Worm (Caenorhabditis elegans) whole organism, L2 larva: ENCODE results near the gene pde-2.
A peak's percentile ranks its signal among the peaks of the same experiment; 100 is the strongest.

Experiments used
- C34F6.9 ChIP-seq: fragments of 150-350 bp; optimal IDR thresholded peaks from 2 replicates; lab custom pipeline; 2014; ENCODE audit warnings: missing biosample characterization, missing genetic modification characterization
- R02D3.7 ChIP-seq: fragments of 150-350 bp; optimal IDR thresholded peaks from 2 replicates; lab custom pipeline; 2014; ENCODE audit warnings: missing biosample characterization, missing genetic modification characterization
- Y55F3AM.14 ChIP-seq: fragments of 200-800 bp; sonication (Bioruptor generic); optimal IDR thresholded peaks from 2 replicates; lab custom pipeline; 2018; ENCODE audit warnings: mild to moderate bottlenecking, missing genetic modification characterization, missing compliant biosample characterization
- ZK546.5 ChIP-seq: sonication (generic microtip); optimal IDR thresholded peaks from 2 replicates; lab custom pipeline; 2017; ENCODE audit warnings: missing biosample characterization, missing genetic modification characterization
- blmp-1 ChIP-seq: sonication (generic microtip); optimal IDR thresholded peaks from 2 replicates; lab custom pipeline; 2017; ENCODE audit warnings: missing genetic modification characterization, mild to moderate bottlenecking, missing compliant biosample characterization, antibody characterized with exemption, moderate library complexity; ENCODE audit not compliant: insufficient read depth
- ceh-16 ChIP-seq: fragments of 150-350 bp; optimal IDR thresholded peaks from 2 replicates; lab custom pipeline; 2014; ENCODE audit warnings: missing biosample characterization, missing genetic modification characterization
- ceh-82 ChIP-seq: fragments of 150-350 bp; optimal IDR thresholded peaks from 2 replicates; lab custom pipeline; 2014; ENCODE audit warnings: missing biosample characterization, missing genetic modification characterization
- crh-2 ChIP-seq: sonication (generic microtip); optimal IDR thresholded peaks from 2 replicates; lab custom pipeline; 2017; ENCODE audit warnings: missing biosample characterization, missing genetic modification characterization
- dmd-4 ChIP-seq: sonication (generic microtip); optimal IDR thresholded peaks from 2 replicates; lab custom pipeline; 2017; ENCODE audit warnings: missing biosample characterization, missing genetic modification characterization
- egl-27 ChIP-seq: sonication (generic microtip); optimal IDR thresholded peaks from 3 replicates; lab custom pipeline; 2017; ENCODE audit warnings: missing biosample characterization, missing genetic modification reagents, missing genetic modification characterization
- elt-1 ChIP-seq: fragments of 150-350 bp; optimal IDR thresholded peaks from 2 replicates; lab custom pipeline; 2014; ENCODE audit warnings: missing biosample characterization, missing genetic modification characterization
- fos-1 ChIP-seq: fragments of 150-350 bp; optimal IDR thresholded peaks from 2 replicates; lab custom pipeline; 2014; ENCODE audit warnings: missing biosample characterization, missing genetic modification characterization
- gmeb-1 ChIP-seq: fragments of 150-350 bp; optimal IDR thresholded peaks from 2 replicates; lab custom pipeline; 2014; ENCODE audit warnings: missing biosample characterization, missing genetic modification characterization
- lin-13 ChIP-seq: fragments of 150-350 bp; optimal IDR thresholded peaks from 2 replicates; lab custom pipeline; 2014; ENCODE audit warnings: missing biosample characterization, missing genetic modification reagents, missing genetic modification characterization
- lin-39 ChIP-seq: fragments of 150-350 bp; optimal IDR thresholded peaks from 2 replicates; lab custom pipeline; 2014; ENCODE audit warnings: missing biosample characterization, missing genetic modification reagents, missing genetic modification characterization
- lsy-2 ChIP-seq, 2 experiments: fragments of 150-350 bp in 1 of 2; sonication (generic microtip) in 1 of 2; optimal IDR thresholded peaks; 2 replicates each; lab custom pipeline; 2014 to 2017; ENCODE audit warnings: missing biosample characterization in 2 of 2, missing genetic modification characterization in 2 of 2
- mbf-1 ChIP-seq: sonication (generic microtip); optimal IDR thresholded peaks from 2 replicates; lab custom pipeline; 2017; ENCODE audit warnings: missing biosample characterization, missing genetic modification characterization
- mdl-1 ChIP-seq, 2 experiments: fragments of 150-350 bp in 1 of 2; sonication (generic microtip) in 1 of 2; optimal IDR thresholded peaks; 2 replicates each; lab custom pipeline; 2017; ENCODE audit warnings: missing biosample characterization in 2 of 2, missing genetic modification characterization in 2 of 2
- nhr-10 ChIP-seq: sonication (generic microtip); optimal IDR thresholded peaks from 2 replicates; lab custom pipeline; 2017; ENCODE audit warnings: missing biosample characterization, missing genetic modification characterization
- nhr-12 ChIP-seq: fragments of 150-350 bp; optimal IDR thresholded peaks from 2 replicates; lab custom pipeline; 2014; ENCODE audit warnings: missing biosample characterization, missing genetic modification characterization
- nhr-129 ChIP-seq: fragments of 150-350 bp; optimal IDR thresholded peaks from 2 replicates; lab custom pipeline; 2014; ENCODE audit warnings: missing biosample characterization, missing genetic modification characterization
- nhr-21 ChIP-seq: fragments of 150-350 bp; optimal IDR thresholded peaks from 2 replicates; lab custom pipeline; 2014; ENCODE audit warnings: missing biosample characterization, missing genetic modification characterization
- nhr-23 ChIP-seq: fragments of 150-350 bp; optimal IDR thresholded peaks from 2 replicates; lab custom pipeline; 2014; ENCODE audit warnings: missing biosample characterization, missing genetic modification reagents, missing genetic modification characterization
- nhr-237 ChIP-seq: fragments of 150-350 bp; optimal IDR thresholded peaks from 2 replicates; lab custom pipeline; 2014; ENCODE audit warnings: missing biosample characterization, missing genetic modification characterization
- nhr-25 ChIP-seq: fragments of 150-350 bp; sonication (generic microtip); optimal IDR thresholded peaks from 3 replicates; lab custom pipeline; 2014; ENCODE audit warnings: missing biosample characterization, missing genetic modification characterization
- nhr-6 ChIP-seq: fragments of 150-350 bp; optimal IDR thresholded peaks from 2 replicates; lab custom pipeline; 2014; ENCODE audit warnings: missing biosample characterization, missing genetic modification characterization
- peb-1 ChIP-seq: fragments of 150-350 bp; optimal IDR thresholded peaks from 2 replicates; lab custom pipeline; 2014; ENCODE audit warnings: missing biosample characterization, missing genetic modification characterization
- sem-4 ChIP-seq: fragments of 150-350 bp; optimal IDR thresholded peaks from 2 replicates; lab custom pipeline; 2014; ENCODE audit warnings: missing biosample characterization, missing genetic modification reagents, missing genetic modification characterization
- skn-1 ChIP-seq: sonication (generic microtip); optimal IDR thresholded peaks from 2 replicates; lab custom pipeline; 2017; ENCODE audit warnings: missing biosample characterization, missing genetic modification characterization
- sma-3 ChIP-seq: sonication (generic microtip); optimal IDR thresholded peaks from 2 replicates; lab custom pipeline; 2016; ENCODE audit warnings: missing genetic modification reagents, missing genetic modification characterization, missing compliant biosample characterization
- sma-9 ChIP-seq, 2 experiments: fragments of 150-350 bp in 1 of 2; sonication (generic microtip) in 1 of 2; optimal IDR thresholded peaks; 2 replicates each; lab custom pipeline; 2014 to 2016; ENCODE audit warnings: missing genetic modification characterization in 2 of 2, mild to moderate bottlenecking in 1 of 2, missing biosample characterization in 1 of 2, missing compliant biosample characterization in 1 of 2, missing genetic modification reagents in 1 of 2, moderate library complexity in 1 of 2
- snpc-4 ChIP-seq: fragments of 150-350 bp; optimal IDR thresholded peaks from 2 replicates; lab custom pipeline; 2014; ENCODE audit warnings: missing biosample characterization, missing genetic modification characterization
- unc-39 ChIP-seq: fragments of 150-350 bp; optimal IDR thresholded peaks from 2 replicates; lab custom pipeline; 2014; ENCODE audit warnings: missing biosample characterization, missing genetic modification characterization
- unc-55 ChIP-seq: fragments of 150-350 bp; sonication (generic microtip); optimal IDR thresholded peaks from 3 replicates; lab custom pipeline; 2014; ENCODE audit warnings: missing biosample characterization, missing genetic modification reagents, missing genetic modification characterization
- unc-62 ChIP-seq: fragments of 150-350 bp; optimal IDR thresholded peaks from 2 replicates; lab custom pipeline; 2014; ENCODE audit warnings: missing biosample characterization, missing genetic modification reagents, missing genetic modification characterization
- ztf-1 ChIP-seq: fragments of 200-800 bp; sonication (Bioruptor generic); conservative IDR thresholded peaks from 2 replicates; pipeline ENCODE4 v1.3.6; 2022; ENCODE audit warnings: missing genetic modification characterization, missing compliant biosample characterization
- ztf-11 ChIP-seq: sonication (generic microtip); optimal IDR thresholded peaks from 2 replicates; lab custom pipeline; 2017; ENCODE audit warnings: missing biosample characterization, missing genetic modification characterization

The pde-2 gene

DNA sequence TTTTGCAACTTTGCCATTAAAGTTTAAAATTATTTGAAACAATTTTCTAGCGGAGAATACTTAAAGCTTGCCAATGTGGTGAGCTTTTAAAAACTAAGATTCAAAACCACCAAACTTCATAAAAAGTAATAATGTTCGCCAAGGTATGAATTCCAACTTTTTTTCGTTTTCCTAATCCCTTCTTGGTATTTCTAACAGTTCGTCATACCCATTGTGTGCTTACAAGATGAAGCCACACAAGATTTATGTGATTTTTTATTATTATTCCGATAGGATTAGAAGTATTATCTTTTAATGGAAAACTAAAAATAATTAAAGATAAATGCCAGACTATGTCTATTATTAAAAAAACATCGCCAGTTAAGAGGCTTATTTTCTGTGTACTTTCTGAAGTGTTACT, 6.4 kb upstream of the pde-2 start:
- TF ChIP-seq crh-2 (no peak), nhr-21 (tag; lab: Kevin White, UChicago) (no peak), nhr-6 (tag; lab: Kevin White, UChicago) (no peak), nhr-25 (tag; lab: Kevin White, UChicago) (no peak), unc-39 (tag; lab: Kevin White, UChicago) (no peak), nhr-10 (no peak), lsy-2 (tag; optimal IDR thresholded peaks at IDR 0.05; lab: Kevin White, UChicago) (no peak), mbf-1 (tag; lab: Kevin White, UChicago) (no peak), mdl-1 (tag; optimal IDR thresholded peaks at IDR 0.05; lab: Kevin White, UChicago) (no peak)

DNA sequence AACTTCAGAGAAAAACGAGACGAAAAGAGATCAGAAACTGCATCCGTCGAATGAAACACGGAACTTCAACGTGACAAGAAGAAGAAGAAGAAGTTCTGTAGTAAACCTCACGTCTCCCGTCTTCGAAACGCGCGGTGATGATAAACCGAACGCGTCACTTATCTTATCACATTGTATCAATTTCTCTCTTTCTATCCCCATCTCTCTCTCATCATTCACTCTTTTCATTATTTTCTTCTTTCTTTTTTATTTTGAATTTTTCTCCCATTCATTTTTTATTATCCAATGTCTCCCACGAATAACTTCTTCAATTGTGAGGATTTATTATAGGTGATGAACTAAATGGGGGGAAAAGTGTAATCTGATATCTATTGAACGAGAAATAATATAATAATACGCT, 5.2 kb upstream of the pde-2 start:
- peak; percentile 21 for TF ChIP-seq lin-13
- peak; percentile 64 for TF ChIP-seq crh-2
- TF ChIP-seq Y55F3AM.14 (GFP tag; lab: Kevin White, UChicago) = no peak
- TF ChIP-seq fos-1 = peak; percentile 64
- peak in 1 of 2 experiments; percentile 38 for TF ChIP-seq lsy-2 (tag; optimal IDR thresholded peaks at IDR 0.05; lab: Kevin White, UChicago)
- TF ChIP-seq nhr-25 (tag; lab: Kevin White, UChicago) = peak; percentile 85
- peak; percentile 78 for TF ChIP-seq blmp-1 (tag; lab: Kevin White, UChicago)
- no peak for TF ChIP-seq peb-1 (tag; lab: Kevin White, UChicago)
- peak; percentile 87 for TF ChIP-seq nhr-21 (tag; lab: Kevin White, UChicago)
- TF ChIP-seq dmd-4 (tag; lab: Kevin White, UChicago) = no peak
- TF ChIP-seq nhr-6 (tag; lab: Kevin White, UChicago) = peak; percentile 42
- TF ChIP-seq sem-4 (tag; lab: Kevin White, UChicago) = peak; percentile 23
- TF ChIP-seq mdl-1 (tag; optimal IDR thresholded peaks at IDR 0.05; lab: Kevin White, UChicago) = peak in 1 of 2 experiments; percentile 41
- no peak for TF ChIP-seq elt-1 (tag; lab: Kevin White, UChicago)
- peak; percentile 60 for TF ChIP-seq sma-9 (GFP tag; optimal IDR thresholded peaks at IDR 0.05; lab: Kevin White, UChicago)
- no peak for TF ChIP-seq sma-9 (tag; optimal IDR thresholded peaks at IDR 0.05; lab: Kevin White, UChicago)
- peak; percentile 65 for TF ChIP-seq sma-3 (GFP tag; lab: Kevin White, UChicago)
- peak; percentile 38 for TF ChIP-seq C34F6.9
- TF ChIP-seq ztf-11 (tag; lab: Kevin White, UChicago) = no peak
- peak; percentile 36 for TF ChIP-seq egl-27 (tag; lab: Kevin White, UChicago)
- TF ChIP-seq nhr-129 (tag; lab: Kevin White, UChicago) = peak; percentile 28

DNA sequence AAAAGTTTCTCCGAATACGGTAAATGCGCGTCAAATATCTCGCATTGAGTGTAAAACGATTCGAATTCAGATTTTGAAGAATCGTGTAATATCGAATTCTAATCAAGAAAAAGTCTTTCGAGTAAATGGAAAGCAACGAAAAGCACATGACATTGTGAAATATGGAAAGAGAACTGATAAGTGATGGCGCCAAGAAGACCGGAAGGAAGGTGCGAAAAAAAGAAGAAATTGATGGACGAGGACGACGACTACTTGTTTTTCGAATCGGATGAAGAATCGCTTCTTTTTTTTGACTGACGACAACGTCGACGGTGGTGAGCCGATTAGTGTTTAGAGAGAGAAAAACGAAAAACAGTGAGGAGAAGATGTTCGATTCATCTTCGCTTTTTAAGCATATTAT, 4.3 kb upstream of the pde-2 start:
- TF ChIP-seq ztf-1 (GFP tag; lab: Robert Waterston, UW) (no peak), crh-2 (no peak), fos-1 (peak; percentile 68), lin-39 (tag; lab: Kevin White, UChicago) (no peak), sma-9 (GFP tag; optimal IDR thresholded peaks at IDR 0.05; lab: Kevin White, UChicago) (peak; percentile 63), sma-9 (tag; optimal IDR thresholded peaks at IDR 0.05; lab: Kevin White, UChicago) (no peak), ceh-16 (no peak), nhr-237 (tag; lab: Kevin White, UChicago) (no peak), unc-55 (no peak), ZK546.5 (tag; lab: Kevin White, UChicago) (no peak), ztf-11 (tag; lab: Kevin White, UChicago) (no peak), elt-1 (tag; lab: Kevin White, UChicago) (no peak), nhr-23 (tag; lab: Kevin White, UChicago) (no peak), gmeb-1 (tag; lab: Kevin White, UChicago) (peak; percentile 5), ceh-82 (tag; lab: Kevin White, UChicago) (no peak), mbf-1 (tag; lab: Kevin White, UChicago) (no peak), C34F6.9 (no peak), sma-3 (GFP tag; lab: Kevin White, UChicago) (peak; percentile 47), skn-1 (tag; lab: Kevin White, UChicago) (no peak), mdl-1 (tag; optimal IDR thresholded peaks at IDR 0.05; lab: Kevin White, UChicago) (no peak), R02D3.7 (tag; lab: Kevin White, UChicago) (no peak), peb-1 (tag; lab: Kevin White, UChicago) (no peak), nhr-10 (no peak), nhr-21 (tag; lab: Kevin White, UChicago) (peak; percentile 41), nhr-129 (tag; lab: Kevin White, UChicago) (no peak)

DNA sequence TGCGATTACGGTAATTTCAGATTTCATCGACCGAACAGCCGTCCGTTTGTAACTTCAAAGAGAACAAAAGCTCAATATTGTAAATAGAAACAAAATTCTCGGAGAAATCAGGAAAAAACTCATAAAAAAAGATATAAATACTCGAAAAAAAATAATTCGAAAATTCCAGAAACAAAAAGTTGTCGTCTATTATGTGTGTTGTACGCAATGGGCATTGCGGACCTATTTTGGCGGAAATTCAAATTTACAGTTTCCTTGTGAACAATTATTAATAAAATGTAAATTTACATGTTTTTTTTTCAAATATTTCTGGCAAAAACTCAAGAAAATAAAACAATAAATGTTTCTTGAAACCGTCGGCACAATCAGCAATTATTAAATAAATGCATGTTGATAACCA, 3.8 kb upstream of the pde-2 start:
- TF ChIP-seq ztf-1 (GFP tag; lab: Robert Waterston, UW) (no peak), mbf-1 (tag; lab: Kevin White, UChicago) (no peak), nhr-129 (tag; lab: Kevin White, UChicago) (no peak), unc-62 (GFP tag; lab: Kevin White, UChicago) (no peak), nhr-12 (tag; lab: Kevin White, UChicago) (no peak), gmeb-1 (tag; lab: Kevin White, UChicago) (no peak), R02D3.7 (tag; lab: Kevin White, UChicago) (no peak), snpc-4 (tag; lab: Kevin White, UChicago) (no peak)
